Fruit fly (Drosophila melanogaster) whole organism, embryonic: Measurements from ENCODE around the gene Snx6.

ENCODE experiments used
- Adf1 ChIP-seq: fragments of 200-800 bp; sonication (Bioruptor generic); IDR thresholded peaks from 2 replicates; pipeline ENCODE4 v1.3.6; 2022; ENCODE audit warnings: missing biosample characterization, missing genetic modification characterization
- B-H1 ChIP-seq: fragments of 200-800 bp; sonication (Bioruptor generic); IDR thresholded peaks from 3 replicates; pipeline ENCODE4 v1.3.6; 2022; ENCODE audit warnings: missing biosample characterization, missing genetic modification characterization
- CG11695 ChIP-seq: fragments of 200-800 bp; sonication (Bioruptor generic); IDR thresholded peaks from 3 replicates; pipeline ENCODE4 v1.3.6; 2022; ENCODE audit warnings: missing biosample characterization, missing genetic modification characterization
- CG11723 ChIP-seq: fragments of 200-800 bp; sonication (Bioruptor generic); optimal IDR thresholded peaks from 2 replicates; lab custom pipeline; 2017; ENCODE audit warnings: missing biosample characterization, mild to moderate bottlenecking, missing genetic modification characterization
- CG12942 ChIP-seq: fragments of 200-800 bp; sonication (Bioruptor generic); optimal IDR thresholded peaks from 3 replicates; lab custom pipeline; 2016; ENCODE audit warnings: missing biosample characterization, missing genetic modification characterization
- CG13123 ChIP-seq: fragments of 200-800 bp; sonication (Bioruptor generic); optimal IDR thresholded peaks from 2 replicates; lab custom pipeline; 2016; ENCODE audit warnings: missing biosample characterization, missing genetic modification characterization
- CG13287 ChIP-seq: fragments of 200-800 bp; sonication (Bioruptor generic); IDR thresholded peaks from 2 replicates; pipeline ENCODE4 v1.3.6; 2022; ENCODE audit warnings: missing biosample characterization, missing genetic modification characterization; ENCODE audit not compliant: partially characterized antibody
- CG13624 ChIP-seq: fragments of 200-800 bp; sonication (Bioruptor generic); optimal IDR thresholded peaks from 2 replicates; lab custom pipeline; 2016; ENCODE audit warnings: missing biosample characterization, missing genetic modification characterization
- CG15073 ChIP-seq: fragments of 200-800 bp; sonication (Bioruptor generic); optimal IDR thresholded peaks from 2 replicates; lab custom pipeline; 2016; ENCODE audit warnings: missing biosample characterization, missing genetic modification characterization
- CG15269 ChIP-seq: fragments of 200-800 bp; sonication (Bioruptor generic); optimal IDR thresholded peaks from 2 replicates; lab custom pipeline; 2018; ENCODE audit warnings: missing biosample characterization, mild to moderate bottlenecking, missing genetic modification characterization, moderate library complexity
- CG18599 ChIP-seq: fragments of 200-800 bp; sonication (Bioruptor generic); optimal IDR thresholded peaks from 3 replicates; lab custom pipeline; 2017; ENCODE audit warnings: missing biosample characterization, missing genetic modification characterization, mild to moderate bottlenecking, moderate library complexity, missing genetic modification reagents
- CG32772 ChIP-seq: fragments of 200-800 bp; sonication (Bioruptor generic); IDR thresholded peaks from 2 replicates; pipeline ENCODE4 v1.3.6; 2022; ENCODE audit warnings: missing biosample characterization, missing genetic modification characterization
- CG3838 ChIP-seq: fragments of 200-800 bp; sonication (Bioruptor generic); optimal IDR thresholded peaks from 3 replicates; lab custom pipeline; 2016; ENCODE audit warnings: missing biosample characterization, missing genetic modification characterization
- CG4707 ChIP-seq: fragments of 200-800 bp; sonication (Bioruptor generic); optimal IDR thresholded peaks from 2 replicates; lab custom pipeline; 2018; ENCODE audit warnings: missing biosample characterization, mild to moderate bottlenecking, missing genetic modification characterization, moderate library complexity
- CG4730 ChIP-seq: fragments of 200-800 bp; sonication (Bioruptor generic); IDR thresholded peaks from 2 replicates; pipeline ENCODE4 v1.3.6; 2022; ENCODE audit warnings: missing biosample characterization, missing genetic modification characterization
- CG7786 ChIP-seq: fragments of 200-800 bp; sonication (Bioruptor generic); optimal IDR thresholded peaks from 2 replicates; lab custom pipeline; 2016; ENCODE audit warnings: missing biosample characterization, missing genetic modification characterization
- CG7839 ChIP-seq: fragments of 200-800 bp; sonication (Bioruptor generic); optimal IDR thresholded peaks from 3 replicates; lab custom pipeline; 2018; ENCODE audit warnings: missing biosample characterization, mild to moderate bottlenecking, missing genetic modification characterization, moderate library complexity
- CG8944 ChIP-seq: fragments of 200-800 bp; sonication (Bioruptor generic); optimal IDR thresholded peaks from 3 replicates; lab custom pipeline; 2016; ENCODE audit warnings: missing biosample characterization, missing genetic modification characterization
- CG9437 ChIP-seq: fragments of 200-800 bp; sonication (Bioruptor generic); optimal IDR thresholded peaks from 2 replicates; lab custom pipeline; 2018; ENCODE audit warnings: missing biosample characterization, mild to moderate bottlenecking, missing genetic modification characterization
- CG9932 ChIP-seq: fragments of 200-800 bp; sonication (Bioruptor generic); IDR thresholded peaks from 2 replicates; pipeline ENCODE4 v1.3.6; 2022; ENCODE audit warnings: missing biosample characterization, missing genetic modification characterization
- D19B ChIP-seq: fragments of 200-800 bp; sonication (Bioruptor generic); optimal IDR thresholded peaks from 2 replicates; lab custom pipeline; 2017; ENCODE audit warnings: missing biosample characterization, mild to moderate bottlenecking, missing genetic modification characterization
- Ets65A ChIP-seq: fragments of 200-800 bp; sonication (Bioruptor generic); peaks from one replicate; lab custom pipeline; 2016; ENCODE audit warnings: missing biosample characterization, missing genetic modification characterization
- Gsc ChIP-seq: fragments of 200-800 bp; sonication (Bioruptor generic); IDR thresholded peaks from 2 replicates; pipeline ENCODE4 v1.3.6; 2022; ENCODE audit warnings: missing biosample characterization, missing genetic modification characterization
- HLH3B ChIP-seq: fragments of 200-800 bp; sonication (Bioruptor generic); IDR thresholded peaks from 2 replicates; pipeline ENCODE4 v1.3.6; 2022; ENCODE audit warnings: missing biosample characterization, missing genetic modification characterization
- Jarid2 ChIP-seq: fragments of 200-800 bp; sonication (Bioruptor generic); optimal IDR thresholded peaks from 3 replicates; lab custom pipeline; 2017; ENCODE audit warnings: mild to moderate bottlenecking, missing biosample characterization, missing genetic modification reagents, missing genetic modification characterization
- MESR4 ChIP-seq: fragments of 200-800 bp; sonication (Bioruptor generic); optimal IDR thresholded peaks from 2 replicates; lab custom pipeline; 2018; ENCODE audit warnings: missing biosample characterization, mild to moderate bottlenecking, missing genetic modification characterization, moderate library complexity
- Max ChIP-seq: fragments of 200-800 bp; sonication (Bioruptor generic); optimal IDR thresholded peaks from 2 replicates; lab custom pipeline; 2016; ENCODE audit warnings: missing biosample characterization, mild to moderate bottlenecking, missing genetic modification characterization
- Med ChIP-seq: fragments of 200-800 bp; sonication (Bioruptor generic); peaks from one replicate; lab custom pipeline; 2016; ENCODE audit warnings: missing biosample characterization, missing genetic modification characterization, mild to moderate bottlenecking, inconsistent platforms, moderate library complexity
- Meics ChIP-seq: fragments of 200-800 bp; sonication (Bioruptor generic); optimal IDR thresholded peaks from 2 replicates; lab custom pipeline; 2017; ENCODE audit warnings: missing biosample characterization, mild to moderate bottlenecking, missing genetic modification characterization
- Opbp ChIP-seq: fragments of 200-800 bp; sonication (Bioruptor generic); IDR thresholded peaks from 3 replicates; pipeline ENCODE4 v1.3.6; 2022; ENCODE audit warnings: missing biosample characterization, missing genetic modification characterization; ENCODE audit not compliant: partially characterized antibody
- Ptx1 ChIP-seq: fragments of 200-800 bp; sonication (Bioruptor generic); IDR thresholded peaks from 2 replicates; pipeline ENCODE4 v1.3.6; 2022; ENCODE audit warnings: missing biosample characterization, missing genetic modification characterization
- Spps ChIP-seq: fragments of 200-800 bp; sonication (Bioruptor generic); optimal IDR thresholded peaks from 2 replicates; lab custom pipeline; 2018; ENCODE audit warnings: missing biosample characterization, mild to moderate bottlenecking, missing genetic modification characterization
- Sry-δ ChIP-seq: fragments of 200-800 bp; sonication (Bioruptor generic); optimal IDR thresholded peaks from 2 replicates; lab custom pipeline; 2016; ENCODE audit warnings: missing biosample characterization, missing genetic modification characterization
- Tbp ChIP-seq: fragments of >200 bp; optimal IDR thresholded peaks from 2 replicates; lab custom pipeline; 2018; ENCODE audit warnings: missing biosample characterization, missing genetic modification characterization
- Vsx1 ChIP-seq: fragments of 200-800 bp; sonication (Bioruptor generic); optimal IDR thresholded peaks from 2 replicates; lab custom pipeline; 2017; ENCODE audit warnings: missing biosample characterization, mild to moderate bottlenecking, missing genetic modification characterization, missing genetic modification reagents
- Xrp1 ChIP-seq: fragments of 200-800 bp; sonication (Bioruptor generic); IDR thresholded peaks from 2 replicates; pipeline ENCODE4 v1.3.6; 2022; ENCODE audit warnings: missing biosample characterization, missing genetic modification characterization
- YL-1 ChIP-seq: fragments of 200-800 bp; sonication (Bioruptor generic); optimal IDR thresholded peaks from 3 replicates; lab custom pipeline; 2017; ENCODE audit warnings: missing biosample characterization, mild to moderate bottlenecking, missing genetic modification characterization
- ab ChIP-seq: fragments of 200-800 bp; sonication (Bioruptor generic); optimal IDR thresholded peaks from 2 replicates; lab custom pipeline; 2016; ENCODE audit warnings: missing biosample characterization, missing genetic modification characterization
- az2 ChIP-seq: fragments of 200-800 bp; sonication (Bioruptor generic); optimal IDR thresholded peaks from 3 replicates; lab custom pipeline; 2016; ENCODE audit warnings: missing biosample characterization, missing genetic modification characterization
- cas ChIP-seq: fragments of 200-800 bp; sonication (Bioruptor generic); IDR thresholded peaks from 2 replicates; pipeline ENCODE4 v1.3.6; 2022; ENCODE audit warnings: missing biosample characterization, missing genetic modification characterization
- cg ChIP-seq: fragments of 200-800 bp; sonication (Bioruptor generic); optimal IDR thresholded peaks from 3 replicates; lab custom pipeline; 2019; ENCODE audit warnings: missing biosample characterization, mild to moderate bottlenecking, missing genetic modification characterization, moderate library complexity
- nmo ChIP-seq: fragments of 200-800 bp; sonication (Bioruptor generic); optimal IDR thresholded peaks from 2 replicates; lab custom pipeline; 2018; ENCODE audit warnings: missing biosample characterization, mild to moderate bottlenecking, missing genetic modification characterization, moderate library complexity
- pros ChIP-seq: fragments of 200-800 bp; sonication (Bioruptor generic); optimal IDR thresholded peaks from 3 replicates; lab custom pipeline; 2019; ENCODE audit warnings: missing biosample characterization, mild to moderate bottlenecking, missing genetic modification characterization, moderate library complexity
- row ChIP-seq: fragments of 200-800 bp; sonication (Bioruptor generic); IDR thresholded peaks from 3 replicates; pipeline ENCODE4 v1.3.6; 2022; ENCODE audit warnings: missing biosample characterization, missing genetic modification characterization
- salm ChIP-seq: fragments of 200-800 bp; sonication (Bioruptor generic); optimal IDR thresholded peaks from 2 replicates; lab custom pipeline; 2018; ENCODE audit warnings: missing biosample characterization, mild to moderate bottlenecking, missing genetic modification characterization
- sc ChIP-seq, 3 experiments: fragments of >200 bp in 2 of 3; fragments of 200-800 bp in 1 of 3; sonication (Bioruptor generic) in 1 of 3; optimal IDR thresholded peaks; 2 replicates in 2 of 3; 3 replicates in 1 of 3; lab custom pipeline; 2017; ENCODE audit warnings: mild to moderate bottlenecking in 1 of 3, missing biosample characterization in 1 of 3, missing genetic modification characterization in 1 of 3, missing genetic modification reagents in 1 of 3
- sd ChIP-seq: fragments of 200-800 bp; sonication (Bioruptor generic); optimal IDR thresholded peaks from 3 replicates; lab custom pipeline; 2018; ENCODE audit warnings: missing biosample characterization, mild to moderate bottlenecking, missing genetic modification characterization, moderate library complexity
- seq ChIP-seq: fragments of 200-800 bp; sonication (Bioruptor generic); IDR thresholded peaks from 2 replicates; pipeline ENCODE4 v1.3.6; 2022; ENCODE audit warnings: missing biosample characterization, missing genetic modification characterization
- tll ChIP-seq, 2 experiments: fragments of 200-800 bp in 1 of 2; fragments of >200 bp in 1 of 2; sonication (Bioruptor generic) in 1 of 2; optimal IDR thresholded peaks; 2 replicates each; lab custom pipeline; 2017 to 2019; ENCODE audit warnings: missing biosample characterization in 2 of 2, missing genetic modification characterization in 2 of 2, mild to moderate bottlenecking in 1 of 2, moderate library complexity in 1 of 2
- vnd ChIP-seq: fragments of 200-800 bp; sonication (Bioruptor generic); IDR thresholded peaks from 3 replicates; pipeline ENCODE4 v1.3.6; 2022; ENCODE audit warnings: missing biosample characterization, missing genetic modification characterization; ENCODE audit not compliant: partially characterized antibody
- wek ChIP-seq: fragments of 200-800 bp; sonication (Bioruptor generic); optimal IDR thresholded peaks from 3 replicates; lab custom pipeline; 2018; ENCODE audit warnings: missing biosample characterization, mild to moderate bottlenecking, missing genetic modification characterization, moderate library complexity

Gene Snx6

dm6 chr2L:8213987-8214386 lies 6.6 kb downstream of the Snx6 start, which contains the start of gene CG8353 (continued):
- 0 out of 3 replicates have a peak, but pooled peaks have one; percentile 6 for TF ChIP-seq row (GFP tag; lab: Robert Waterston, UW)
- no peak for TF ChIP-seq Ptx1 (GFP tag; lab: Robert Waterston, UW)
- TF ChIP-seq B-H1: no peak
- no peak for TF ChIP-seq Xrp1 (GFP tag; lab: Robert Waterston, UW)
- TF ChIP-seq pros (GFP tag; lab: Kevin White, UChicago): peak; percentile 33
- TF ChIP-seq az2 (GFP tag; lab: Kevin White, UChicago): no peak
- TF ChIP-seq cg (GFP tag; lab: Kevin White, UChicago): no peak
- TF ChIP-seq CG4730 (GFP tag; lab: Robert Waterston, UW): no peak
- TF ChIP-seq Med (GFP tag; lab: Kevin White, UChicago): peak; percentile 50
- TF ChIP-seq CG9437 (GFP tag; lab: Kevin White, UChicago): no peak
- TF ChIP-seq ab (GFP tag; lab: Kevin White, UChicago): no peak
- TF ChIP-seq CG7786 (GFP tag; lab: Kevin White, UChicago): no peak
- peak; percentile 28 for TF ChIP-seq MESR4 (GFP tag; lab: Kevin White, UChicago)
- no peak for TF ChIP-seq CG11723
- TF ChIP-seq Ets65A (GFP tag; lab: Kevin White, UChicago): peak; percentile 14
- peak; percentile 71 for TF ChIP-seq wek (GFP tag; lab: Kevin White, UChicago)
- TF ChIP-seq HLH3B (GFP tag; lab: Robert Waterston, UW): no peak
- TF ChIP-seq Sry-δ (GFP tag; lab: Kevin White, UChicago): peak; percentile 1
- TF ChIP-seq Opbp (GFP tag; lab: Robert Waterston, UW): no peak
- TF ChIP-seq CG3838 (GFP tag; lab: Kevin White, UChicago): no peak
- 0 out of 2 replicates have a peak, but pooled peaks have one; percentile 30 for TF ChIP-seq seq (GFP tag; lab: Robert Waterston, UW)
- no peak for TF ChIP-seq Spps (tag; lab: Kevin White, UChicago)
- TF ChIP-seq CG8944 (GFP tag; lab: Kevin White, UChicago): no peak
- no peak for TF ChIP-seq CG15073 (GFP tag; lab: Kevin White, UChicago)
- no peak for TF ChIP-seq CG4707 (GFP tag; lab: Kevin White, UChicago)
- peak; percentile 42; the same call in 1 of the 2 replicates for TF ChIP-seq Adf1 (GFP tag; lab: Robert Waterston, UW)
- no peak for TF ChIP-seq sd (tag; lab: Kevin White, UChicago)
- TF ChIP-seq Vsx1: no peak
- no peak for TF ChIP-seq D19B (GFP tag; lab: Kevin White, UChicago)
- TF ChIP-seq CG13624 (GFP tag; lab: Kevin White, UChicago): no peak
- TF ChIP-seq Tbp: no peak
- no peak for TF ChIP-seq Gsc (GFP tag; lab: Robert Waterston, UW)
- 0 out of 2 replicates have a peak, but pooled peaks have one; percentile 20 for TF ChIP-seq CG13287 (GFP tag; lab: Robert Waterston, UW)
- TF ChIP-seq vnd (GFP tag; lab: Robert Waterston, UW): no peak
- no peak for TF ChIP-seq tll (GFP tag; optimal IDR thresholded peaks at IDR 0.05; lab: Kevin White, UChicago)
- no peak for TF ChIP-seq Max (GFP tag; lab: Kevin White, UChicago)
- TF ChIP-seq Jarid2 (GFP tag; lab: Kevin White, UChicago): peak; percentile 29
- no peak for TF ChIP-seq CG7839
- no peak for TF ChIP-seq CG11695 (GFP tag; lab: Robert Waterston, UW)
- no peak for TF ChIP-seq YL-1 (GFP tag; lab: Kevin White, UChicago)
- no peak for TF ChIP-seq CG12942 (GFP tag; lab: Kevin White, UChicago)
- TF ChIP-seq CG9932: no peak; the same call in 1 of the 2 replicates
- TF ChIP-seq sc (optimal IDR thresholded peaks at IDR 0.05; lab: Kevin White, UChicago): no peak
- no peak for TF ChIP-seq sc (GFP tag; optimal IDR thresholded peaks at IDR 0.05; lab: Kevin White, UChicago)
- no peak for TF ChIP-seq cas (GFP tag; lab: Robert Waterston, UW)
- TF ChIP-seq salm (tag; lab: Kevin White, UChicago): no peak
- no peak for TF ChIP-seq CG13123 (GFP tag; lab: Kevin White, UChicago)
- no peak for TF ChIP-seq nmo (GFP tag; lab: Kevin White, UChicago)
- TF ChIP-seq Meics (GFP tag; lab: Kevin White, UChicago): no peak
- no peak for TF ChIP-seq CG15269 (tag; lab: Kevin White, UChicago)
- TF ChIP-seq CG18599 (GFP tag; lab: Kevin White, UChicago): no peak
- TF ChIP-seq CG32772 (GFP tag; lab: Robert Waterston, UW): no peak
